Fruit fly (Drosophila melanogaster): ENCODE data around the gene Or10a.

The Or10a gene

dm6 chrX:11449476-11450119, 32.4 kb upstream of the Or10a start (continued):
- peak; percentile 77 for TF ChIP-seq cwo (GFP tag; optimal IDR thresholded peaks at IDR 0.05)
- peak; percentile 67 for TF ChIP-seq klu (GFP tag; IDR thresholded peaks at IDR 0.05)
- peak; percentile 54 for TF ChIP-seq sd (tag; optimal IDR thresholded peaks at IDR 0.05)
- peak; percentile 79 for TF ChIP-seq Dbx (GFP tag; IDR thresholded peaks at IDR 0.05)
- TF ChIP-seq CG13424 (tag; optimal IDR thresholded peaks at IDR 0.05): peak; percentile 90
- TF ChIP-seq chn (GFP tag; optimal IDR thresholded peaks at IDR 0.05): peak; percentile 71
- peak; percentile 82 for TF ChIP-seq CG3847 (GFP tag; IDR thresholded peaks at IDR 0.05)
- peak; percentile 92 for TF ChIP-seq CG18599 (GFP tag; optimal IDR thresholded peaks at IDR 0.05)
- peak; percentile 86 for TF ChIP-seq zfh1 (GFP tag; IDR thresholded peaks at IDR 0.05)
- peak; percentile 46 for TF ChIP-seq CG6254 (GFP tag; optimal IDR thresholded peaks at IDR 0.05)
- peak; percentile 88 for TF ChIP-seq CG11456 (GFP tag; IDR thresholded peaks at IDR 0.05)
- peak; percentile 19 for TF ChIP-seq MESR4 (GFP tag; optimal IDR thresholded peaks at IDR 0.05)
- peak; percentile 88 for TF ChIP-seq Fer1 (GFP tag; optimal IDR thresholded peaks at IDR 0.05)
- peak; percentile 86 for TF ChIP-seq E2f1 (GFP tag; IDR thresholded peaks at IDR 0.05)
- TF ChIP-seq CG13287 (GFP tag; IDR thresholded peaks at IDR 0.05; ENCODE audit: partially characterized antibody): no peak
- no peak for TF ChIP-seq nerfin-2 (GFP tag; IDR thresholded peaks at IDR 0.05; ENCODE audit: partially characterized antibody)
- no peak for TF ChIP-seq Trl (optimal IDR thresholded peaks at IDR 0.05)
- peak; percentile 83 for TF ChIP-seq Trl (GFP tag; optimal IDR thresholded peaks at IDR 0.05)
- TF ChIP-seq CG14014 (GFP tag; IDR thresholded peaks at IDR 0.05): peak; percentile 89
- TF ChIP-seq ind (GFP tag; optimal IDR thresholded peaks at IDR 0.05): peak; percentile 88
- peak; percentile 91 for TF ChIP-seq Rfx (GFP tag; IDR thresholded peaks at IDR 0.05)
- peak; percentile 74 for TF ChIP-seq tin (GFP tag; optimal IDR thresholded peaks at IDR 0.05)
- peak; percentile 65 for TF ChIP-seq vfl (GFP tag; optimal IDR thresholded peaks at IDR 0.05)
- peak; percentile 59 for TF ChIP-seq CG18764 (GFP tag; optimal IDR thresholded peaks at IDR 0.05)
- peak in 1 of 2 experiments; percentile 43 for TF ChIP-seq Hr78 (GFP tag; optimal IDR thresholded peaks at IDR 0.05)
- peak; percentile 77 for TF ChIP-seq gsb (GFP tag; IDR thresholded peaks at IDR 0.05)
- peak; percentile 79 for TF ChIP-seq az2 (GFP tag; optimal IDR thresholded peaks at IDR 0.05)
- no peak for TF ChIP-seq Sry-β (GFP tag; optimal IDR thresholded peaks at IDR 0.05)
- peak; percentile 89 for TF ChIP-seq slbo (GFP tag; IDR thresholded peaks at IDR 0.05)
- TF ChIP-seq CG7745 (tag; optimal IDR thresholded peaks at IDR 0.05): no peak
- TF ChIP-seq CG17912 (GFP tag; optimal IDR thresholded peaks at IDR 0.05): peak; percentile 71
- peak; percentile 79; the same call in 2 of the 3 replicates for TF ChIP-seq CG11560 (tag; IDR thresholded peaks at IDR 0.05)
- peak; percentile 78 for TF ChIP-seq nau (GFP tag; optimal IDR thresholded peaks at IDR 0.05)
- TF ChIP-seq crc (GFP tag; optimal IDR thresholded peaks at IDR 0.05): peak; percentile 60
- peak; percentile 48 for TF ChIP-seq NC2α (GFP tag; optimal IDR thresholded peaks at IDR 0.05)
- no peak; the same call in 2 of the 3 replicates for TF ChIP-seq z (GFP tag; IDR thresholded peaks at IDR 0.05)
- TF ChIP-seq CG1832 (GFP tag; optimal IDR thresholded peaks at IDR 0.05): no peak
- TF ChIP-seq trem (tag; optimal IDR thresholded peaks at IDR 0.05): peak; percentile 52
- TF ChIP-seq CG14667 (GFP tag; IDR thresholded peaks at IDR 0.05): peak; percentile 85
- peak; percentile 33 for TF ChIP-seq abd-A (tag; optimal IDR thresholded peaks at IDR 0.05)
- TF ChIP-seq CG11085 (GFP tag; IDR thresholded peaks at IDR 0.05): peak; percentile 81
- TF ChIP-seq schlank (tag; optimal IDR thresholded peaks at IDR 0.05): peak; percentile 78
- peak; percentile 78 for TF ChIP-seq HHEX (GFP tag; optimal IDR thresholded peaks at IDR 0.05)
- TF ChIP-seq CG3995 (GFP tag; optimal IDR thresholded peaks at IDR 0.05): peak; percentile 35
- TF ChIP-seq sug (tag; optimal IDR thresholded peaks at IDR 0.05): peak; percentile 84
- peak; percentile 81 for TF ChIP-seq chm (GFP tag; IDR thresholded peaks at IDR 0.05)
- peak; percentile 82 for TF ChIP-seq CG17361 (GFP tag; IDR thresholded peaks at IDR 0.05)
- peak; percentile 90 for TF ChIP-seq dmrt99B (tag; optimal IDR thresholded peaks at IDR 0.05)
- TF ChIP-seq ttk (GFP tag; IDR thresholded peaks at IDR 0.05): peak; percentile 86
- peak; percentile 89 for TF ChIP-seq CG2678 (tag; optimal IDR thresholded peaks at IDR 0.05)
